Worm (Caenorhabditis elegans) whole organism, late embryonic: ENCODE data around the gene Y39A3A.4.

Source experiments
- Y22D7AL.16 ChIP-seq: sonication (generic microtip); optimal IDR thresholded peaks from 2 replicates; lab custom pipeline; 2016; ENCODE audit warnings: missing genetic modification characterization, missing compliant biosample characterization
- ama-1 ChIP-seq: fragments of 150-350 bp; optimal IDR thresholded peaks from 2 replicates; lab custom pipeline; 2014
- hlh-30 ChIP-seq: sonication (generic microtip); optimal IDR thresholded peaks from 2 replicates; lab custom pipeline; 2017; ENCODE audit warnings: antibody characterized with exemption, missing genetic modification characterization, missing compliant biosample characterization; ENCODE audit not compliant: insufficient read depth
- odd-2 ChIP-seq: sonication (generic microtip); optimal IDR thresholded peaks from 2 replicates; lab custom pipeline; 2017; ENCODE audit warnings: antibody characterized with exemption, mild to moderate bottlenecking, missing genetic modification characterization, missing compliant biosample characterization

- peak; percentile 16 for TF ChIP-seq hlh-30 (tag; lab: Kevin White, UChicago)
- TF ChIP-seq Y22D7AL.16 (tag; lab: Kevin White, UChicago) = no peak
- no peak for TF ChIP-seq ama-1 (lab: Kevin White, UChicago)
- no peak for TF ChIP-seq odd-2 (tag; lab: Kevin White, UChicago)
These were observed 45.4 kb downstream of the Y39A3A.4 start for ce11 chrIII:2030776-2031565.
